Fruit fly (Drosophila melanogaster): ENCODE data around the gene Ser.

dm6 chr3R:27171153-27171552, 22.9 kb downstream of the Ser start:
- no peak for TF ChIP-seq Ets98B (GFP tag; IDR thresholded peaks at IDR 0.05)
- TF ChIP-seq CG9948 (tag; optimal IDR thresholded peaks at IDR 0.05) = peak; percentile 18
- TF ChIP-seq EcR (GFP tag; optimal IDR thresholded peaks at IDR 0.05) = no peak
- TF ChIP-seq CG12605 (GFP tag; IDR thresholded peaks at IDR 0.05) = no peak
- TF ChIP-seq CG10348 (GFP tag; IDR thresholded peaks at IDR 0.05) = no peak
- no peak for TF ChIP-seq Pif1B (GFP tag; optimal IDR thresholded peaks at IDR 0.05)
- TF ChIP-seq rn (GFP tag; IDR thresholded peaks at IDR 0.05) = no peak
- TF ChIP-seq gl (tag; optimal IDR thresholded peaks at IDR 0.05) = peak; percentile 31
- peak; percentile 24 for TF ChIP-seq Pif1A (GFP tag; optimal IDR thresholded peaks at IDR 0.05)
- TF ChIP-seq CG13204 (GFP tag; optimal IDR thresholded peaks at IDR 0.05) = no peak
- TF ChIP-seq D1 (tag; optimal IDR thresholded peaks at IDR 0.05) = no peak
- peak; percentile 34 for TF ChIP-seq CG15710 (tag; optimal IDR thresholded peaks at IDR 0.05)
- TF ChIP-seq CG17806 (tag; optimal IDR thresholded peaks at IDR 0.05) = peak; percentile 59
- no peak for TF ChIP-seq fd96Ca (GFP tag; IDR thresholded peaks at IDR 0.05)
